Worm (Caenorhabditis elegans): Measurements from ENCODE around the gene T05A7.12.

DNA sequence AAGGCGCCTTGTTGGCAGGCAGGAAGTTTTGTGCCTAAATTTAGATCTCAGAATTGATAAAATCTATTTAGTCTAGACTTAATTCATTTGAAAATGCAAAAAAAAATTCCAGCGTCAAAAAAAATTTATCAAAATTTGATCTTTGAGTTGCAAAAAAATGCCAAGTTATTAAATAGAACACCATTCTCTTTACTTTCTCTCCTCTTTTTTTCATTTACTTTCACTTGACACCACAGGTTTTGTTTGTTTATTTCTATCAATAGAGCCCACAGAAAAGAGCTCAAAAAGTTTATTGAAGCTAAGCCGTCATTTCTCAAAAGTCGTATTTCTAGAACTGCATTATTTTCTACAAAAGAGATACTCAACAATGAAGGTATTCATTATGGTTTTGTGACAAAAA is 50.4 kb downstream of the T05A7.12 start, which contains the start of gene pqn-35:
- TF ChIP-seq pqm-1 (tag; optimal IDR thresholded peaks at IDR 0.05) (no peak), pat-9 (tag; optimal IDR thresholded peaks at IDR 0.05) (no peak), elt-4 (tag; optimal IDR thresholded peaks at IDR 0.05) (no peak), nhr-232 (tag; optimal IDR thresholded peaks at IDR 0.05) (no peak), pros-1 (tag; optimal IDR thresholded peaks at IDR 0.05) (no peak), rnt-1 (tag; optimal IDR thresholded peaks at IDR 0.05) (no peak)

All from whole organism, late embryonic.